Worm (Caenorhabditis elegans) whole organism, midembryonic: Measurements from ENCODE around the gene W04H10.5.
A peak's percentile ranks its signal among the peaks of the same experiment; 100 is the strongest.
"Not testable (repeated sequence)": the region's sequence is repeated elsewhere in the genome, so short reads cannot be mapped to it uniquely, and the experiment has no call there.

Source experiments
- T22C8.4 ChIP-seq: fragments of 200-800 bp; sonication (Bioruptor generic); IDR thresholded peaks from 2 replicates; pipeline ENCODE4 v1.3.6; 2022; ENCODE audit warnings: missing genetic modification characterization, missing compliant biosample characterization
- cog-1 ChIP-seq: sonication (generic microtip); optimal IDR thresholded peaks from 2 replicates; lab custom pipeline; 2016; ENCODE audit warnings: missing genetic modification characterization, missing compliant biosample characterization
- flt-1 ChIP-seq: fragments of 200-800 bp; sonication (Bioruptor generic); IDR thresholded peaks from 2 replicates; pipeline ENCODE4 v1.3.6; 2022; ENCODE audit warnings: missing genetic modification characterization, missing compliant biosample characterization
- klf-2 ChIP-seq: fragments of 200-800 bp; sonication (Bioruptor generic); conservative IDR thresholded peaks from 2 replicates; pipeline ENCODE4 v1.3.6; 2022; ENCODE audit warnings: missing genetic modification reagents, missing genetic modification characterization, missing compliant biosample characterization
- med-1 ChIP-seq: sonication (generic microtip); optimal IDR thresholded peaks from 2 replicates; lab custom pipeline; 2017; ENCODE audit warnings: missing genetic modification characterization, mild to moderate bottlenecking, missing compliant biosample characterization, antibody characterized with exemption, missing genetic modification reagents; ENCODE audit not compliant: insufficient read depth
- ref-1 ChIP-seq: fragments of 200-800 bp; sonication (Bioruptor generic); conservative IDR thresholded peaks from 2 replicates; pipeline ENCODE4 v1.3.6; 2022; ENCODE audit warnings: missing genetic modification reagents, missing genetic modification characterization, missing compliant biosample characterization
- tab-1 ChIP-seq: fragments of 200-800 bp; sonication (Bioruptor generic); IDR thresholded peaks from 2 replicates; pipeline ENCODE4 v1.3.6; 2022; ENCODE audit warnings: missing genetic modification characterization, missing compliant biosample characterization
- ztf-23 ChIP-seq: fragments of 200-800 bp; sonication (Bioruptor generic); IDR thresholded peaks from 2 replicates; pipeline ENCODE4 v1.3.6; 2022; ENCODE audit warnings: missing genetic modification reagents, missing genetic modification characterization, missing compliant biosample characterization
- ztf-29 ChIP-seq: fragments of 200-800 bp; sonication (Bioruptor generic); IDR thresholded peaks from 2 replicates; pipeline ENCODE4 v1.3.6; 2022; ENCODE audit warnings: missing genetic modification reagents, missing genetic modification characterization, missing compliant biosample characterization

DNA sequence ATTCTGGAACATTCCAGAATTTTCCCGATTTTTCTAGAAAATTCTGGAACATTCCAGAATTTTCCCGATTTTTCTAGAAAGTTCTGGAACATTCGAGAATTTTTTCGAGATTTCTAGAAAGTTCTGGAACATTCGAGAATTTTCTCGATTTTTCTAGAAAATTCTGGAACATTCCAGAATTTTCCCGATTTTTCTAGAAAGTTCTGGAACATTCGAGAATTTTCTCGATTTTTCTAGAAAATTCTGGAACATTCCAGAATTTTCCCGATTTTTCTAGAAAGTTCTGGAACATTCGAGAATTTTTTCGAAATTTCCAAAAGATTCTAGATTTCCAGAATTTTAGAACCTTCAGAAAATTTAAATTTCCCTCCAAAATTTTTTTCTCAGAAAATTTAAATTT lies 26.4 kb downstream of the W04H10.5 start:
- TF ChIP-seq cog-1 (tag; lab: Kevin White, UChicago); med-1 (GFP tag; lab: Kevin White, UChicago); tab-1; T22C8.4 (GFP tag; lab: Robert Waterston, UW); klf-2; ztf-23 (GFP tag; lab: Robert Waterston, UW); ztf-29; ref-1 (GFP tag; lab: Robert Waterston, UW): not testable (repeated sequence)
- TF ChIP-seq flt-1 (GFP tag; lab: Robert Waterston, UW), result peak; percentile 55; the same call in 1 of the 2 replicates
